Fruit fly (Drosophila melanogaster): ENCODE data around the gene ND-B14.5B.

The ND-B14.5B gene

DNA sequence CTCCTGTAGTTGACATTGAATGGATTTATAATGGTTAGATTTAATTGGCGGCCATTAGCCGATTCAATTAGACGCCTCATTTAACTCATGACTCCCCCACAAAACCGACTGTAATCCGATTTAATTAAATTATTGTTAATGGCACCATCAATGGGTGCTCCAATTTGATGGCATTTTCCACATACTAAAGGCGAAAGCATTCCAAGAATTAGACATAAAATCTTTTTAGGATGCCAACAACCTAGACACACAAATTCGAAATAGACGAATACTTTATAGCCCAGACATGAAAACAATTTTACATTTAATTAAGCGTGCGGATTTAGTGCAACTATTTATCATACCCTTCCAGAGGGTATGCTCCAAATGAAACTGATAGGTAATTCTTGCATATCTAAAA is 45.7 kb downstream of the ND-B14.5B start:
- TF ChIP-seq Rel (GFP tag; optimal IDR thresholded peaks at IDR 0.05) (no peak), Rel (tag; optimal IDR thresholded peaks at IDR 0.05) (no peak), dmrt93B (GFP tag; optimal IDR thresholded peaks at IDR 0.05) (no peak), foxo (GFP tag; optimal IDR thresholded peaks at IDR 0.05) (no peak), br (GFP tag; optimal IDR thresholded peaks at IDR 0.05) (no peak), Abd-B (GFP tag; optimal IDR thresholded peaks at IDR 0.05) (no peak), rgr (GFP tag; optimal IDR thresholded peaks at IDR 0.05) (no peak), Myc (optimal IDR thresholded peaks at IDR 0.05) (no peak), CG9705 (GFP tag; optimal IDR thresholded peaks at IDR 0.05) (no peak)
